Worm (Caenorhabditis elegans) whole organism, late embryonic: ENCODE data around the gene F01G4.6.

Experiments used
- C08G9.2 ChIP-seq: sonication (generic microtip); optimal IDR thresholded peaks from 2 replicates; lab custom pipeline; 2016; ENCODE audit warnings: mild to moderate bottlenecking, missing genetic modification characterization, moderate library complexity, missing compliant biosample characterization
- F13H6.1 ChIP-seq: sonication (generic microtip); optimal IDR thresholded peaks from 2 replicates; lab custom pipeline; 2016; ENCODE audit warnings: missing genetic modification characterization, missing compliant biosample characterization
- K09A11.1 ChIP-seq: sonication (generic microtip); optimal IDR thresholded peaks from 2 replicates; lab custom pipeline; 2017; ENCODE audit warnings: antibody characterized with exemption, mild to moderate bottlenecking, missing genetic modification characterization, missing compliant biosample characterization; ENCODE audit not compliant: insufficient read depth
- T23F11.4 ChIP-seq: fragments of 200-800 bp; sonication (Bioruptor generic); optimal IDR thresholded peaks from 2 replicates; lab custom pipeline; 2018; ENCODE audit warnings: mild to moderate bottlenecking, missing genetic modification characterization, missing compliant biosample characterization
- ahr-1 ChIP-seq: sonication (generic microtip); optimal IDR thresholded peaks from 2 replicates; lab custom pipeline; 2016; ENCODE audit warnings: missing genetic modification characterization, missing compliant biosample characterization
- ceh-14 ChIP-seq: sonication (generic microtip); optimal IDR thresholded peaks from 2 replicates; lab custom pipeline; 2016; ENCODE audit warnings: missing genotype, missing genetic modification characterization, missing compliant biosample characterization
- ceh-24 ChIP-seq: sonication (generic microtip); optimal IDR thresholded peaks from 2 replicates; lab custom pipeline; 2016; ENCODE audit warnings: mild to moderate bottlenecking, missing genetic modification characterization, missing compliant biosample characterization
- ceh-30 ChIP-seq: fragments of 150-350 bp; optimal IDR thresholded peaks from 2 replicates; lab custom pipeline; 2014; ENCODE audit warnings: missing biosample characterization, missing genetic modification characterization
- ceh-34 ChIP-seq: sonication (generic microtip); optimal IDR thresholded peaks from 2 replicates; lab custom pipeline; 2016; ENCODE audit warnings: mild to moderate bottlenecking, missing genetic modification characterization, missing compliant biosample characterization
- ceh-45 ChIP-seq: fragments of 200-800 bp; sonication (Bioruptor generic); IDR thresholded peaks from 2 replicates; pipeline ENCODE4 v1.3.6; 2022; ENCODE audit warnings: missing genetic modification reagents, missing genetic modification characterization, missing compliant biosample characterization
- ceh-48 ChIP-seq: sonication (generic microtip); optimal IDR thresholded peaks from 2 replicates; lab custom pipeline; 2016; ENCODE audit warnings: missing genetic modification characterization, inconsistent platforms, missing compliant biosample characterization
- dmd-4 ChIP-seq: sonication (generic microtip); optimal IDR thresholded peaks from 2 replicates; lab custom pipeline; 2016; ENCODE audit warnings: borderline replicate concordance, missing genetic modification characterization, missing compliant biosample characterization
- fax-1 ChIP-seq: sonication (generic microtip); optimal IDR thresholded peaks from 2 replicates; lab custom pipeline; 2016; ENCODE audit warnings: missing genotype, missing genetic modification characterization, missing compliant biosample characterization
- gmeb-2 ChIP-seq: sonication (generic microtip); optimal IDR thresholded peaks from 2 replicates; lab custom pipeline; 2016; ENCODE audit warnings: missing genetic modification characterization, inconsistent platforms, missing compliant biosample characterization
- hlh-13 ChIP-seq: fragments of 200-800 bp; sonication (Bioruptor generic); optimal IDR thresholded peaks from 2 replicates; lab custom pipeline; 2018; ENCODE audit warnings: mild to moderate bottlenecking, missing genetic modification characterization, missing compliant biosample characterization
- hlh-15 ChIP-seq: sonication (generic microtip); optimal IDR thresholded peaks from 2 replicates; lab custom pipeline; 2016; ENCODE audit warnings: missing genetic modification characterization, missing compliant biosample characterization
- hlh-30 ChIP-seq: sonication (generic microtip); optimal IDR thresholded peaks from 2 replicates; lab custom pipeline; 2017; ENCODE audit warnings: antibody characterized with exemption, missing genetic modification characterization, missing compliant biosample characterization; ENCODE audit not compliant: insufficient read depth
- hlh-8 ChIP-seq: sonication (generic microtip); optimal IDR thresholded peaks from 2 replicates; lab custom pipeline; 2016; ENCODE audit warnings: missing genotype, missing genetic modification characterization, missing compliant biosample characterization
- lim-6 ChIP-seq: sonication (generic microtip); optimal IDR thresholded peaks from 2 replicates; lab custom pipeline; 2016; ENCODE audit warnings: missing genetic modification characterization, missing compliant biosample characterization
- lin-11 ChIP-seq: fragments of 200-800 bp; sonication (Bioruptor generic); optimal IDR thresholded peaks from 2 replicates; lab custom pipeline; 2018; ENCODE audit warnings: mild to moderate bottlenecking, missing genetic modification characterization, missing compliant biosample characterization
- mec-3 ChIP-seq: sonication (generic microtip); optimal IDR thresholded peaks from 2 replicates; lab custom pipeline; 2016; ENCODE audit warnings: borderline replicate concordance, missing genetic modification characterization, missing compliant biosample characterization
- nfya-1 ChIP-seq: sonication (generic microtip); optimal IDR thresholded peaks from 2 replicates; lab custom pipeline; 2017; ENCODE audit warnings: missing genetic modification characterization, mild to moderate bottlenecking, missing compliant biosample characterization, antibody characterized with exemption, moderate library complexity
- nhr-232 ChIP-seq: sonication (generic microtip); optimal IDR thresholded peaks from 2 replicates; lab custom pipeline; 2016; ENCODE audit warnings: missing genetic modification characterization, missing compliant biosample characterization
- npax-4 ChIP-seq: sonication (generic microtip); optimal IDR thresholded peaks from 2 replicates; lab custom pipeline; 2016; ENCODE audit warnings: missing genetic modification characterization, missing compliant biosample characterization
- odd-2 ChIP-seq: sonication (generic microtip); optimal IDR thresholded peaks from 2 replicates; lab custom pipeline; 2017; ENCODE audit warnings: antibody characterized with exemption, mild to moderate bottlenecking, missing genetic modification characterization, missing compliant biosample characterization
- pag-3 ChIP-seq: sonication (generic microtip); optimal IDR thresholded peaks from 2 replicates; lab custom pipeline; 2016; ENCODE audit warnings: missing compliant biosample characterization, missing genetic modification characterization, borderline replicate concordance
- pat-9 ChIP-seq: fragments of 200-800 bp; sonication (Bioruptor generic); optimal IDR thresholded peaks from 2 replicates; lab custom pipeline; 2018; ENCODE audit warnings: mild to moderate bottlenecking, missing genetic modification characterization, moderate library complexity, missing compliant biosample characterization
- pax-1 ChIP-seq: fragments of 150-350 bp; optimal IDR thresholded peaks from 2 replicates; lab custom pipeline; 2014; ENCODE audit warnings: missing biosample characterization, missing genetic modification characterization
- pha-4 ChIP-seq: fragments of 150-350 bp; optimal IDR thresholded peaks from 2 replicates; lab custom pipeline; 2018; ENCODE audit warnings: missing biosample characterization, missing genetic modification reagents, missing genetic modification characterization
- pros-1 ChIP-seq: fragments of 150-350 bp; optimal IDR thresholded peaks from 2 replicates; lab custom pipeline; 2014; ENCODE audit warnings: missing biosample characterization, missing genetic modification reagents, missing genetic modification characterization
- rnt-1 ChIP-seq: sonication (generic microtip); optimal IDR thresholded peaks from 2 replicates; lab custom pipeline; 2016; ENCODE audit warnings: missing genetic modification characterization, missing compliant biosample characterization
- sox-4 ChIP-seq: sonication (generic microtip); optimal IDR thresholded peaks from 2 replicates; lab custom pipeline; 2017; ENCODE audit warnings: mild to moderate bottlenecking, missing genetic modification characterization, inconsistent platforms, missing compliant biosample characterization
- syd-9 ChIP-seq: sonication (generic microtip); optimal IDR thresholded peaks from 2 replicates; lab custom pipeline; 2016; ENCODE audit warnings: mild to moderate bottlenecking, missing genetic modification characterization, moderate library complexity, missing compliant biosample characterization
- ttx-3 ChIP-seq: sonication (generic microtip); optimal IDR thresholded peaks from 2 replicates; lab custom pipeline; 2016; ENCODE audit warnings: missing genetic modification reagents, missing genetic modification characterization, missing compliant biosample characterization
- unc-3 ChIP-seq, 2 experiments: fragments of 200-800 bp in 1 of 2; sonication (Bioruptor generic) in 1 of 2; sonication (generic microtip) in 1 of 2; conservative IDR thresholded peaks in 1 of 2; optimal IDR thresholded peaks in 1 of 2; 2 replicates each; pipeline versions ENCODE4 v1.3.6 to Lab custom; 2016 to 2022; ENCODE audit warnings: missing compliant biosample characterization in 2 of 2, missing genetic modification characterization in 2 of 2, missing genetic modification reagents in 1 of 2
- unc-42 ChIP-seq: sonication (generic microtip); optimal IDR thresholded peaks from 2 replicates; lab custom pipeline; 2016; ENCODE audit warnings: missing genotype, missing genetic modification characterization, missing compliant biosample characterization
- unc-86 ChIP-seq: sonication (generic microtip); optimal IDR thresholded peaks from 2 replicates; lab custom pipeline; 2016; ENCODE audit warnings: missing genetic modification characterization, missing compliant biosample characterization
- zip-5 ChIP-seq: sonication (generic microtip); optimal IDR thresholded peaks from 2 replicates; lab custom pipeline; 2016; ENCODE audit warnings: missing genetic modification characterization, missing compliant biosample characterization
- ztf-16 ChIP-seq: sonication (generic microtip); optimal IDR thresholded peaks from 2 replicates; lab custom pipeline; 2017; ENCODE audit warnings: missing genetic modification characterization, missing compliant biosample characterization

F01G4.6 gene

ce11 chrIV:11150844-11151243, 1.5 kb upstream of the F01G4.6 start, which contains the start of gene C08F8.2:
TSS of gene C08F8.2 (plus strand) at chrIV:11150997.
- no peak for TF ChIP-seq pros-1 (tag; lab: Kevin White, UChicago)
- no peak for TF ChIP-seq npax-4 (tag; lab: Kevin White, UChicago)
- TF ChIP-seq ceh-30 (tag; lab: Kevin White, UChicago) = no peak

- no peak for TF ChIP-seq hlh-8 (tag; lab: Kevin White, UChicago)
- TF ChIP-seq ceh-24 = no peak
- no peak for TF ChIP-seq ceh-34
- no peak for TF ChIP-seq dmd-4 (tag; lab: Kevin White, UChicago)
- TF ChIP-seq nhr-232 (tag; lab: Kevin White, UChicago) = no peak
- no peak for TF ChIP-seq syd-9 (tag; lab: Kevin White, UChicago)
- no peak for TF ChIP-seq pat-9 (tag; lab: Kevin White, UChicago)
- TF ChIP-seq pag-3 (tag; lab: Kevin White, UChicago) = no peak
- TF ChIP-seq pros-1 (tag; lab: Kevin White, UChicago) = no peak
- TF ChIP-seq ceh-14 = no peak
- no peak for TF ChIP-seq mec-3 (tag; lab: Kevin White, UChicago)
- TF ChIP-seq F13H6.1 = no peak
These were observed 427 bp downstream of the F01G4.6 start for ce11 chrIV:11148788-11149366.

- TF ChIP-seq pha-4 = no peak
- no peak for TF ChIP-seq sox-4 (tag; lab: Kevin White, UChicago)
- TF ChIP-seq fax-1 (tag; lab: Kevin White, UChicago) = no peak
- no peak for TF ChIP-seq hlh-30
- TF ChIP-seq odd-2 = no peak
- TF ChIP-seq lin-11 = no peak
- TF ChIP-seq ahr-1 (tag; lab: Kevin White, UChicago) = no peak
- TF ChIP-seq rnt-1 = no peak
- TF ChIP-seq pax-1 (tag; lab: Kevin White, UChicago) = no peak
- TF ChIP-seq C08G9.2 (tag; lab: Kevin White, UChicago) = no peak
- TF ChIP-seq ttx-3 (tag; lab: Kevin White, UChicago) = no peak
- TF ChIP-seq syd-9 (tag; lab: Kevin White, UChicago) = no peak
- no peak for TF ChIP-seq ceh-48 (tag; lab: Kevin White, UChicago)
- TF ChIP-seq nfya-1 = no peak
- no peak for TF ChIP-seq ceh-14
- no peak for TF ChIP-seq unc-3 (GFP tag; conservative IDR thresholded peaks at IDR 0.05; lab: Robert Waterston, UW)
- no peak for TF ChIP-seq unc-3 (tag; optimal IDR thresholded peaks at IDR 0.05; lab: Kevin White, UChicago)
- no peak for TF ChIP-seq ceh-45
- TF ChIP-seq unc-42 = no peak
- TF ChIP-seq hlh-15 (tag; lab: Kevin White, UChicago) = no peak
- no peak for TF ChIP-seq pag-3 (tag; lab: Kevin White, UChicago)
These were observed 2.3 kb downstream of the F01G4.6 start, which contains the start of gene pigq-1 for ce11 chrIV:11146962-11147470. TSS of gene pigq-1 (minus strand) at chrIV:11147247.

- TF ChIP-seq mec-3 (tag; lab: Kevin White, UChicago) (no peak), hlh-13 (GFP tag; lab: Kevin White, UChicago) (no peak), rnt-1 (no peak), unc-86 (tag; lab: Kevin White, UChicago) (no peak), ceh-48 (tag; lab: Kevin White, UChicago) (no peak), ahr-1 (tag; lab: Kevin White, UChicago) (no peak), pag-3 (tag; lab: Kevin White, UChicago) (no peak), F13H6.1 (no peak), gmeb-2 (no peak), T23F11.4 (GFP tag; lab: Kevin White, UChicago) (no peak), hlh-8 (tag; lab: Kevin White, UChicago) (no peak), ztf-16 (no peak), lim-6 (tag; lab: Kevin White, UChicago) (no peak), zip-5 (tag; lab: Kevin White, UChicago) (no peak), K09A11.1 (no peak)
These were observed 2.8 kb downstream of the F01G4.6 start for ce11 chrIV:11146492-11146891.
